Worm (Caenorhabditis elegans) whole organism, young adult: ENCODE data around the gene prde-1.
A peak's percentile ranks its signal among the peaks of the same experiment; 100 is the strongest.

ENCODE experiments used
- B0035.1 ChIP-seq: sonication (generic microtip); optimal IDR thresholded peaks from 2 replicates; lab custom pipeline; 2016; ENCODE audit warnings: missing genetic modification characterization, mild to moderate bottlenecking, missing compliant biosample characterization, missing genotype, missing genetic modification reagents
- C17E4.6 ChIP-seq: fragments of 200-800 bp; sonication (Bioruptor generic); IDR thresholded peaks from 2 replicates; pipeline ENCODE4 v1.3.6; 2022; ENCODE audit warnings: missing genetic modification reagents, missing genetic modification characterization, missing compliant biosample characterization
- D2030.7 ChIP-seq: fragments of 200-800 bp; sonication (Bioruptor generic); IDR thresholded peaks from 2 replicates; pipeline ENCODE4 v1.3.6; 2022; ENCODE audit warnings: missing genetic modification reagents, missing genetic modification characterization, missing compliant biosample characterization
- F10E7.11 ChIP-seq: sonication (generic microtip); optimal IDR thresholded peaks from 2 replicates; lab custom pipeline; 2017; ENCODE audit warnings: mild to moderate bottlenecking, missing genetic modification characterization, moderate library complexity, missing compliant biosample characterization
- F22D6.2 ChIP-seq: sonication (generic microtip); optimal IDR thresholded peaks from 2 replicates; lab custom pipeline; 2016; ENCODE audit warnings: mild to moderate bottlenecking, missing genetic modification characterization, missing compliant biosample characterization
- F37B4.10 ChIP-seq: fragments of 200-800 bp; sonication (Bioruptor generic); IDR thresholded peaks from 2 replicates; pipeline ENCODE4 v1.3.6; 2022; ENCODE audit warnings: missing genetic modification characterization, missing compliant biosample characterization
- F52B5.7 ChIP-seq: sonication (generic microtip); optimal IDR thresholded peaks from 2 replicates; lab custom pipeline; 2016; ENCODE audit warnings: mild to moderate bottlenecking, missing genetic modification characterization, missing compliant biosample characterization
- F55B11.4 ChIP-seq: sonication (generic microtip); optimal IDR thresholded peaks from 2 replicates; lab custom pipeline; 2016; ENCODE audit warnings: missing compliant biosample characterization, missing genetic modification characterization, borderline replicate concordance; ENCODE audit not compliant: insufficient read depth
- K11D2.4 ChIP-seq: fragments of 200-800 bp; sonication (Bioruptor generic); IDR thresholded peaks from 2 replicates; pipeline ENCODE4 v1.3.6; 2022; ENCODE audit warnings: missing genetic modification reagents, missing genetic modification characterization, missing compliant biosample characterization
- K12H6.12 ChIP-seq: fragments of 200-800 bp; sonication (Bioruptor generic); optimal IDR thresholded peaks from 2 replicates; lab custom pipeline; 2018; ENCODE audit warnings: mild to moderate bottlenecking, missing genetic modification characterization, missing compliant biosample characterization
- T07F8.4 ChIP-seq: sonication (generic microtip); optimal IDR thresholded peaks from 2 replicates; lab custom pipeline; 2016; ENCODE audit warnings: mild to moderate bottlenecking, missing genetic modification characterization, moderate library complexity, missing compliant biosample characterization
- T26A5.8 ChIP-seq: sonication (generic microtip); optimal IDR thresholded peaks from 2 replicates; lab custom pipeline; 2016; ENCODE audit warnings: missing genetic modification characterization, missing compliant biosample characterization
- Y53G8AR.9 ChIP-seq: fragments of 200-800 bp; sonication (Bioruptor generic); conservative IDR thresholded peaks from 2 replicates; pipeline ENCODE4 v1.3.6; 2022; ENCODE audit warnings: missing genetic modification reagents, missing genetic modification characterization, missing compliant biosample characterization
- Y56A3A.18 ChIP-seq: fragments of 200-800 bp; sonication (Bioruptor generic); IDR thresholded peaks from 2 replicates; pipeline ENCODE4 v1.3.6; 2022; ENCODE audit warnings: missing genetic modification reagents, missing genetic modification characterization, missing compliant biosample characterization
- ZK185.1 ChIP-seq: sonication (generic microtip); optimal IDR thresholded peaks from 2 replicates; lab custom pipeline; 2016; ENCODE audit warnings: mild to moderate bottlenecking, missing genetic modification characterization, missing compliant biosample characterization; ENCODE audit not compliant: poor library complexity, severe bottlenecking
- akir-1 ChIP-seq: fragments of 200-800 bp; sonication (Bioruptor generic); optimal IDR thresholded peaks from 2 replicates; lab custom pipeline; 2018; ENCODE audit warnings: mild to moderate bottlenecking, missing genetic modification characterization, moderate library complexity, missing compliant biosample characterization
- aptf-2 ChIP-seq: fragments of 200-800 bp; sonication (Bioruptor generic); conservative IDR thresholded peaks from 2 replicates; pipeline ENCODE4 v1.3.6; 2022; ENCODE audit warnings: missing genetic modification reagents, missing genetic modification characterization, missing compliant biosample characterization
- atf-7 ChIP-seq: sonication (generic microtip); optimal IDR thresholded peaks from 2 replicates; lab custom pipeline; 2017; ENCODE audit warnings: mild to moderate bottlenecking, missing genetic modification characterization, missing compliant biosample characterization
- attf-3 ChIP-seq: fragments of 200-800 bp; sonication (Bioruptor generic); conservative IDR thresholded peaks from 2 replicates; pipeline ENCODE4 v1.3.6; 2022; ENCODE audit warnings: missing genetic modification reagents, missing genetic modification characterization, missing compliant biosample characterization
- ccch-3 ChIP-seq: fragments of 200-800 bp; sonication (Bioruptor generic); optimal IDR thresholded peaks from 2 replicates; lab custom pipeline; 2018; ENCODE audit warnings: mild to moderate bottlenecking, missing genetic modification characterization, missing compliant biosample characterization
- cebp-2 ChIP-seq: fragments of 200-800 bp; sonication (Bioruptor generic); IDR thresholded peaks from 2 replicates; pipeline ENCODE4 v1.3.6; 2022; ENCODE audit warnings: missing genetic modification characterization, missing compliant biosample characterization
- ceh-27 ChIP-seq: fragments of 200-800 bp; sonication (Bioruptor generic); optimal IDR thresholded peaks from 2 replicates; lab custom pipeline; 2018; ENCODE audit warnings: mild to moderate bottlenecking, missing genetic modification characterization, moderate library complexity, missing compliant biosample characterization
- dox-1 ChIP-seq: fragments of 200-800 bp; sonication (Bioruptor generic); IDR thresholded peaks from 2 replicates; pipeline ENCODE4 v1.3.6; 2022; ENCODE audit warnings: missing genetic modification reagents, missing genetic modification characterization, missing compliant biosample characterization
- dpl-1 ChIP-seq: fragments of 150-350 bp; optimal IDR thresholded peaks from 2 replicates; lab custom pipeline; 2014; ENCODE audit warnings: missing biosample characterization, missing genetic modification reagents, missing genetic modification characterization
- efl-1 ChIP-seq: fragments of 150-350 bp; optimal IDR thresholded peaks from 2 replicates; lab custom pipeline; 2014; ENCODE audit warnings: missing biosample characterization, missing genetic modification reagents, missing genetic modification characterization
- egl-18 ChIP-seq: fragments of 200-800 bp; sonication (Bioruptor generic); IDR thresholded peaks from 2 replicates; pipeline ENCODE4 v1.3.6; 2022; ENCODE audit warnings: missing genetic modification reagents, missing genetic modification characterization, missing compliant biosample characterization
- ekl-4 ChIP-seq: fragments of 200-800 bp; sonication (Bioruptor generic); IDR thresholded peaks from 2 replicates; pipeline ENCODE4 v1.3.6; 2022; ENCODE audit warnings: missing genetic modification reagents, missing genetic modification characterization, missing compliant biosample characterization
- ets-4 ChIP-seq: fragments of 200-800 bp; sonication (Bioruptor generic); optimal IDR thresholded peaks from 2 replicates; lab custom pipeline; 2018; ENCODE audit warnings: mild to moderate bottlenecking, missing genetic modification characterization, missing compliant biosample characterization
- fkh-3 ChIP-seq: sonication (generic microtip); optimal IDR thresholded peaks from 2 replicates; lab custom pipeline; 2016; ENCODE audit warnings: mild to moderate bottlenecking, missing genetic modification characterization, missing compliant biosample characterization
- hlh-12 ChIP-seq: sonication (generic microtip); optimal IDR thresholded peaks from 2 replicates; lab custom pipeline; 2016; ENCODE audit warnings: missing genetic modification characterization, missing compliant biosample characterization
- hmg-1.2 ChIP-seq: fragments of 200-800 bp; sonication (Bioruptor generic); IDR thresholded peaks from 2 replicates; pipeline ENCODE4 v1.3.6; 2022; ENCODE audit warnings: missing genetic modification reagents, missing genetic modification characterization, missing compliant biosample characterization
- hrde-1 ChIP-seq: sonication (generic microtip); optimal IDR thresholded peaks from 2 replicates; lab custom pipeline; 2016; ENCODE audit warnings: missing genetic modification characterization, mild to moderate bottlenecking, missing compliant biosample characterization, moderate library complexity, missing genotype, missing genetic modification reagents, borderline replicate concordance
- lag-1 ChIP-seq: fragments of 200-800 bp; sonication (Bioruptor generic); IDR thresholded peaks from 2 replicates; pipeline ENCODE4 v1.3.6; 2022; ENCODE audit warnings: missing genetic modification reagents, missing genetic modification characterization, missing compliant biosample characterization
- lin-40 ChIP-seq: sonication (generic microtip); optimal IDR thresholded peaks from 2 replicates; lab custom pipeline; 2016; ENCODE audit warnings: missing genetic modification characterization, mild to moderate bottlenecking, missing compliant biosample characterization, missing genotype, missing genetic modification reagents
- lir-1 ChIP-seq: fragments of 200-800 bp; sonication (Bioruptor generic); conservative IDR thresholded peaks from 2 replicates; pipeline ENCODE4 v1.3.6; 2022; ENCODE audit warnings: missing genetic modification reagents, missing genetic modification characterization, missing compliant biosample characterization
- madf-3 ChIP-seq: fragments of 200-800 bp; sonication (Bioruptor generic); IDR thresholded peaks from 2 replicates; pipeline ENCODE4 v1.3.6; 2022; ENCODE audit warnings: missing genetic modification reagents, missing genetic modification characterization, missing compliant biosample characterization
- mcd-1 ChIP-seq: fragments of 200-800 bp; sonication (Bioruptor generic); IDR thresholded peaks from 2 replicates; pipeline ENCODE4 v1.3.6; 2022; ENCODE audit warnings: missing genetic modification reagents, missing genetic modification characterization, missing compliant biosample characterization
- mxl-1 ChIP-seq: sonication (generic microtip); optimal IDR thresholded peaks from 2 replicates; lab custom pipeline; 2016; ENCODE audit warnings: missing genetic modification characterization, missing compliant biosample characterization
- nfya-2 ChIP-seq: fragments of 200-800 bp; sonication (Bioruptor generic); IDR thresholded peaks from 2 replicates; pipeline ENCODE4 v1.3.6; 2022; ENCODE audit warnings: missing genetic modification reagents, missing genetic modification characterization, missing compliant biosample characterization
- nhr-179 ChIP-seq: sonication (generic microtip); optimal IDR thresholded peaks from 2 replicates; lab custom pipeline; 2016; ENCODE audit warnings: mild to moderate bottlenecking, missing genetic modification characterization, missing compliant biosample characterization
- pbrm-1 ChIP-seq: fragments of 200-800 bp; sonication (Bioruptor generic); IDR thresholded peaks from 2 replicates; pipeline ENCODE4 v1.3.6; 2022; ENCODE audit warnings: missing genetic modification reagents, missing genetic modification characterization, missing compliant biosample characterization
- rpc-1 ChIP-seq, 2 experiments: fragments of 150-350 bp in 1 of 2; sonication (generic microtip) in 1 of 2; optimal IDR thresholded peaks; 2 replicates each; lab custom pipeline; 2014 to 2018; ENCODE audit warnings: missing biosample characterization in 1 of 2, missing genetic modification characterization in 1 of 2, missing genetic modification reagents in 1 of 2, missing genotype in 1 of 2
- sdz-38 ChIP-seq: sonication (generic microtip); optimal IDR thresholded peaks from 2 replicates; lab custom pipeline; 2016; ENCODE audit warnings: missing genotype, missing genetic modification characterization, missing compliant biosample characterization
- somi-1 ChIP-seq: fragments of 200-800 bp; sonication (Bioruptor generic); optimal IDR thresholded peaks from 2 replicates; lab custom pipeline; 2018; ENCODE audit warnings: mild to moderate bottlenecking, missing genetic modification characterization, missing compliant biosample characterization
- tlf-1 ChIP-seq: fragments of 200-800 bp; sonication (Bioruptor generic); optimal IDR thresholded peaks from 2 replicates; lab custom pipeline; 2018; ENCODE audit warnings: mild to moderate bottlenecking, missing genetic modification characterization, missing compliant biosample characterization
- unc-130 ChIP-seq: sonication (generic microtip); optimal IDR thresholded peaks from 2 replicates; lab custom pipeline; 2016; ENCODE audit warnings: missing genetic modification reagents, missing genetic modification characterization, missing compliant biosample characterization
- xnd-1 ChIP-seq: sonication (generic microtip); optimal IDR thresholded peaks from 2 replicates; lab custom pipeline; 2016; ENCODE audit warnings: missing genotype, missing genetic modification reagents, missing genetic modification characterization, missing compliant biosample characterization
- zfh-2 ChIP-seq: fragments of 200-800 bp; sonication (Bioruptor generic); conservative IDR thresholded peaks from 2 replicates; pipeline ENCODE4 v1.3.6; 2022; ENCODE audit warnings: missing genetic modification reagents, missing genetic modification characterization, missing compliant biosample characterization
- ztf-28 ChIP-seq: fragments of 200-800 bp; sonication (Bioruptor generic); IDR thresholded peaks from 2 replicates; pipeline ENCODE4 v1.3.6; 2022; ENCODE audit warnings: missing genetic modification reagents, missing genetic modification characterization, missing compliant biosample characterization

The prde-1 gene

DNA sequence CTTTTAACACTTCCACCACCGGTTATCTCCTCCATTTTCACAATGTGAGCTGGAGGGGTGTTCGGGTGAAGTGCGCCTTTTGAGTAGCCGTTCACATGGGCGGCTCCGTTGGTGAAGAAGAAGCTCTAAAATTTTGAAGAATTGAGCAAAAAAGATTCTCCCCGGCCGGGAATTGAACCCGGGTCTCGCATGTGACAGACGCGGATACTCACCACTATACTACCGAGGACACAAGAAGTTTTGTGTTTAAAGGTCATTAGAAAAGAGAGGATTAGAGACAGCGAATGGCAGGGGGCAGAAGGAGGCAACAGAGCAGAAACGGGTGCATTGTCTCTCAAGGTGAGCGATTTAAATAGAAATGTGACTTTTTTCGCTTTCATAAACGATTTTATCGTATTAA is 13.6 kb downstream of the prde-1 start (continued):
- TF ChIP-seq nfya-2 (no peak), zfh-2 (GFP tag; lab: Robert Waterston, UW) (peak; percentile 25; the same call in 1 of the 2 replicates), akir-1 (no peak), hrde-1 (tag; lab: Kevin White, UChicago) (peak; percentile 7), egl-18 (GFP tag; lab: Robert Waterston, UW) (no peak), K12H6.12 (no peak), T07F8.4 (tag; lab: Kevin White, UChicago) (peak; percentile 56), ets-4 (GFP tag; lab: Kevin White, UChicago) (peak; percentile 18), C17E4.6 (GFP tag; lab: Robert Waterston, UW) (peak; percentile 30; the same call in 1 of the 2 replicates), sdz-38 (no peak), hmg-1.2 (GFP tag; lab: Robert Waterston, UW) (peak; percentile 81), ccch-3 (no peak), lin-40 (tag; lab: Kevin White, UChicago) (peak; percentile 47), F37B4.10 (GFP tag; lab: Robert Waterston, UW) (no peak), ztf-28 (peak; percentile 75; the same call in 1 of the 2 replicates), fkh-3 (tag; lab: Kevin White, UChicago) (no peak), rpc-1 (optimal IDR thresholded peaks at IDR 0.05; lab: Kevin White, UChicago) (peak; percentile 80), rpc-1 (tag; optimal IDR thresholded peaks at IDR 0.05; lab: Kevin White, UChicago) (peak; percentile 85), hlh-12 (tag; lab: Kevin White, UChicago) (no peak), Y53G8AR.9 (GFP tag; lab: Robert Waterston, UW) (no peak), xnd-1 (tag; lab: Kevin White, UChicago) (no peak), K11D2.4 (GFP tag; lab: Robert Waterston, UW) (no peak), nhr-179 (tag; lab: Kevin White, UChicago) (peak; percentile 44), ekl-4 (GFP tag; lab: Robert Waterston, UW) (no peak), Y56A3A.18 (GFP tag; lab: Robert Waterston, UW) (peak; percentile 84; the same call in 1 of the 2 replicates), pbrm-1 (GFP tag; lab: Robert Waterston, UW) (peak; percentile 62), mcd-1 (GFP tag; lab: Robert Waterston, UW) (peak; percentile 63), F52B5.7 (tag; lab: Kevin White, UChicago) (no peak), ZK185.1 (peak; percentile 34), attf-3 (GFP tag; lab: Robert Waterston, UW) (peak; percentile 63), dox-1 (GFP tag; lab: Robert Waterston, UW) (peak; percentile 63), unc-130 (GFP tag; lab: Kevin White, UChicago) (peak; percentile 24), F55B11.4 (tag; lab: Kevin White, UChicago) (no peak), mxl-1 (tag; lab: Kevin White, UChicago) (peak; percentile 33), aptf-2 (GFP tag; lab: Robert Waterston, UW) (no peak), F10E7.11 (tag; lab: Kevin White, UChicago) (no peak), B0035.1 (tag; lab: Kevin White, UChicago) (peak; percentile 31), F22D6.2 (tag; lab: Kevin White, UChicago) (no peak), T26A5.8 (tag; lab: Kevin White, UChicago) (no peak), dpl-1 (GFP tag; lab: Kevin White, UChicago) (no peak), efl-1 (GFP tag; lab: Kevin White, UChicago) (no peak), D2030.7 (GFP tag; lab: Robert Waterston, UW) (peak; percentile 70), madf-3 (GFP tag; lab: Robert Waterston, UW) (no peak), ceh-27 (GFP tag; lab: Kevin White, UChicago) (peak; percentile 17), lag-1 (no peak), cebp-2 (0 out of 2 replicates have a peak, but pooled peaks have one; percentile 74), somi-1 (no peak), tlf-1 (GFP tag; lab: Kevin White, UChicago) (no peak), atf-7 (peak; percentile 24), lir-1 (GFP tag; lab: Robert Waterston, UW) (no peak)
